Fruit fly (Drosophila melanogaster) whole organism, embryonic: ENCODE measurements around the gene RpL5.

ENCODE experiments used
- CG1792 ChIP-seq: fragments of 200-800 bp; sonication (Bioruptor generic); optimal IDR thresholded peaks from 2 replicates; lab custom pipeline; 2016; ENCODE audit warnings: missing biosample characterization, missing genetic modification characterization
- CG42726 ChIP-seq: fragments of 200-800 bp; sonication (Bioruptor generic); IDR thresholded peaks from 2 replicates; pipeline ENCODE4 v1.3.6; 2022; ENCODE audit warnings: missing biosample characterization, missing genetic modification characterization; ENCODE audit not compliant: partially characterized antibody
- CG6254 ChIP-seq: fragments of 200-800 bp; sonication (Bioruptor generic); optimal IDR thresholded peaks from 3 replicates; lab custom pipeline; 2017; ENCODE audit warnings: mild to moderate bottlenecking, missing biosample characterization, missing genetic modification reagents, missing genetic modification characterization
- CkIIα-i1 ChIP-seq: fragments of 200-800 bp; sonication (Bioruptor generic); IDR thresholded peaks from 2 replicates; pipeline ENCODE4 v1.3.6; 2022; ENCODE audit warnings: missing biosample characterization, missing genetic modification characterization
- Dp ChIP-seq: fragments of 200-800 bp; sonication (Bioruptor generic); optimal IDR thresholded peaks from 2 replicates; lab custom pipeline; 2018; ENCODE audit warnings: missing biosample characterization, mild to moderate bottlenecking, missing genetic modification characterization, moderate library complexity
- br ChIP-seq: fragments of >200 bp; optimal IDR thresholded peaks from 2 replicates; lab custom pipeline; 2017
- dan ChIP-seq: fragments of 200-800 bp; sonication (Bioruptor generic); IDR thresholded peaks from 2 replicates; pipeline ENCODE4 v1.3.6; 2022; ENCODE audit warnings: missing biosample characterization, missing genetic modification characterization
- lola ChIP-seq, 3 experiments: fragments of >200 bp in 2 of 3; fragments of 200-800 bp in 1 of 3; sonication (Bioruptor generic) in 1 of 3; optimal IDR thresholded peaks; 2 replicates each; lab custom pipeline; 2017 to 2019; ENCODE audit warnings: missing biosample characterization in 3 of 3, missing genetic modification characterization in 3 of 3, mild to moderate bottlenecking in 1 of 3, moderate library complexity in 1 of 3
- pb ChIP-seq: fragments of 200-800 bp; sonication (Bioruptor generic); optimal IDR thresholded peaks from 3 replicates; lab custom pipeline; 2016; ENCODE audit warnings: missing biosample characterization, missing genetic modification characterization

DNA sequence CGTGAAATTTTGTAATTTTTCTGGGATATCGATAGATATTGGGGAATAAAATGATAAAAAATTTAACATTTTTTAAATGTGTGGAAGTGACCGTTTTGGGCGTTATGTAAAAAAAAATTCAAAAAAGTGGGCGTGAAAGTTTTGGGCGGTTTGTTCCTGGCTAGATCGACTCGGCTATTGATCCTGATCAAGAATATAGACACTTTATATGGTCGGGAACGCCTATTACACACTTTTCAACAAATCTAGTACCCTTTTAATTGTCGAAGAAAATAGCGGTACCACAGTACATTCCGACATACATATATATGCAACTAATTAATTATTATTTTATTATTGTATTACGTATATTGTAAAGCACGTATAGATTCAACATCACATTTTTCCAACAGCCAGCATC, 38.7 kb upstream of the RpL5 start:
- TF ChIP-seq br (lab: Kevin White, UChicago) = no peak
- no peak for TF ChIP-seq dan (GFP tag; lab: Robert Waterston, UW)
- no peak for TF ChIP-seq pb (GFP tag; lab: Kevin White, UChicago)
- no peak for TF ChIP-seq Dp (GFP tag; lab: Kevin White, UChicago)
- TF ChIP-seq CkIIα-i1 (GFP tag; lab: Robert Waterston, UW) = no peak
- TF ChIP-seq lola (GFP tag; optimal IDR thresholded peaks at IDR 0.05; lab: Kevin White, UChicago) = no peak
- TF ChIP-seq CG6254 (GFP tag; lab: Kevin White, UChicago) = no peak
- no peak for TF ChIP-seq CG1792 (GFP tag; lab: Kevin White, UChicago)
- TF ChIP-seq CG42726 = no peak
